Worm (Caenorhabditis elegans) whole organism, early embryonic: Measurements from ENCODE around the gene M163.1.

Experiments used
- ama-1 ChIP-seq: fragments of 150-350 bp; optimal IDR thresholded peaks from 2 replicates; lab custom pipeline; 2014
- ceh-13 ChIP-seq: fragments of 200-800 bp; sonication (Bioruptor generic); optimal IDR thresholded peaks from 2 replicates; lab custom pipeline; 2018; ENCODE audit warnings: mild to moderate bottlenecking, missing genetic modification characterization, missing compliant biosample characterization
- flt-1 ChIP-seq: fragments of 200-800 bp; sonication (Bioruptor generic); IDR thresholded peaks from 2 replicates; pipeline ENCODE4 v1.3.6; 2022; ENCODE audit warnings: missing genetic modification characterization, missing compliant biosample characterization
- hmbx-1 ChIP-seq: sonication (generic microtip); optimal IDR thresholded peaks from 2 replicates; lab custom pipeline; 2016; ENCODE audit warnings: mild to moderate bottlenecking, missing genetic modification characterization, missing compliant biosample characterization
- scrt-1 ChIP-seq: fragments of 200-800 bp; sonication (Bioruptor generic); IDR thresholded peaks from 2 replicates; pipeline ENCODE4 v1.3.6; 2022; ENCODE audit warnings: missing genetic modification characterization, missing compliant biosample characterization

- no peak for TF ChIP-seq ama-1
- TF ChIP-seq ceh-13 (GFP tag; lab: Kevin White, UChicago), result no peak
- no peak for TF ChIP-seq scrt-1 (GFP tag; lab: Robert Waterston, UW)
- no peak for TF ChIP-seq flt-1 (GFP tag; lab: Robert Waterston, UW)
- no peak for TF ChIP-seq hmbx-1 (tag; lab: Kevin White, UChicago)
These were observed 25.4 kb downstream of the M163.1 start for ce11 chrX:14478193-14478592.
